Fruit fly (Drosophila melanogaster): ENCODE results near the gene CG15418.

CG15418 gene

dm6 chr2L:3600847-3601246, 20.7 kb downstream of the CG15418 start:
- no peak for TF ChIP-seq insv (optimal IDR thresholded peaks at IDR 0.05)
- no peak for TF ChIP-seq psq (optimal IDR thresholded peaks at IDR 0.05)
- no peak for TF ChIP-seq ttk (optimal IDR thresholded peaks at IDR 0.05)
- TF ChIP-seq h (optimal IDR thresholded peaks at IDR 0.05): no peak
- no peak for TF ChIP-seq Myc (optimal IDR thresholded peaks at IDR 0.05)
- TF ChIP-seq Sin3A (optimal IDR thresholded peaks at IDR 0.05): no peak

dm6 chr2L:3598485-3598884, 23.0 kb downstream of the CG15418 start:
- TF ChIP-seq psq (optimal IDR thresholded peaks at IDR 0.05) (no peak), insv (optimal IDR thresholded peaks at IDR 0.05) (no peak), h (optimal IDR thresholded peaks at IDR 0.05) (no peak), Myc (optimal IDR thresholded peaks at IDR 0.05) (no peak), Sin3A (optimal IDR thresholded peaks at IDR 0.05) (no peak)

- TF ChIP-seq Sin3A (optimal IDR thresholded peaks at IDR 0.05) (no peak), ttk (optimal IDR thresholded peaks at IDR 0.05) (no peak), h (optimal IDR thresholded peaks at IDR 0.05) (no peak), insv (optimal IDR thresholded peaks at IDR 0.05) (no peak), Myc (optimal IDR thresholded peaks at IDR 0.05) (no peak), psq (optimal IDR thresholded peaks at IDR 0.05) (no peak)
These were observed 24.4 kb downstream of the CG15418 start for dm6 chr2L:3597126-3597525.

dm6 chr2L:3594629-3595028, 26.9 kb downstream of the CG15418 start:
- TF ChIP-seq h (optimal IDR thresholded peaks at IDR 0.05) (no peak), insv (optimal IDR thresholded peaks at IDR 0.05) (no peak), Sin3A (optimal IDR thresholded peaks at IDR 0.05) (no peak), ttk (optimal IDR thresholded peaks at IDR 0.05) (no peak), psq (optimal IDR thresholded peaks at IDR 0.05) (no peak), Myc (optimal IDR thresholded peaks at IDR 0.05) (no peak)

- no peak for TF ChIP-seq Myc (optimal IDR thresholded peaks at IDR 0.05)
- TF ChIP-seq psq (optimal IDR thresholded peaks at IDR 0.05): no peak
- no peak for TF ChIP-seq insv (optimal IDR thresholded peaks at IDR 0.05)
- no peak for TF ChIP-seq ttk (optimal IDR thresholded peaks at IDR 0.05)
- TF ChIP-seq h (optimal IDR thresholded peaks at IDR 0.05): no peak
- no peak for TF ChIP-seq Sin3A (optimal IDR thresholded peaks at IDR 0.05)
These were observed 27.5 kb downstream of the CG15418 start for dm6 chr2L:3594000-3594399.

dm6 chr2L:3590797-3591196, 30.7 kb downstream of the CG15418 start:
- TF ChIP-seq Sin3A (optimal IDR thresholded peaks at IDR 0.05) (no peak), h (optimal IDR thresholded peaks at IDR 0.05) (no peak), psq (optimal IDR thresholded peaks at IDR 0.05) (no peak), insv (optimal IDR thresholded peaks at IDR 0.05) (no peak), Myc (optimal IDR thresholded peaks at IDR 0.05) (no peak), ttk (optimal IDR thresholded peaks at IDR 0.05) (no peak)

- TF ChIP-seq Myc (optimal IDR thresholded peaks at IDR 0.05) (no peak), ttk (optimal IDR thresholded peaks at IDR 0.05) (no peak), Sin3A (optimal IDR thresholded peaks at IDR 0.05) (no peak), h (optimal IDR thresholded peaks at IDR 0.05) (no peak), insv (optimal IDR thresholded peaks at IDR 0.05) (no peak), psq (optimal IDR thresholded peaks at IDR 0.05) (no peak)
These were observed 32.7 kb downstream of the CG15418 start for dm6 chr2L:3588841-3589240.

dm6 chr2L:3587907-3588733, 33.4 kb downstream of the CG15418 start:
- TF ChIP-seq Myc (optimal IDR thresholded peaks at IDR 0.05): no peak
- TF ChIP-seq psq (optimal IDR thresholded peaks at IDR 0.05): no peak
- TF ChIP-seq ttk (optimal IDR thresholded peaks at IDR 0.05): no peak
- no peak for TF ChIP-seq h (optimal IDR thresholded peaks at IDR 0.05)
- TF ChIP-seq insv (optimal IDR thresholded peaks at IDR 0.05): no peak
- no peak for TF ChIP-seq Sin3A (optimal IDR thresholded peaks at IDR 0.05)

- TF ChIP-seq insv (optimal IDR thresholded peaks at IDR 0.05): no peak
- TF ChIP-seq h (optimal IDR thresholded peaks at IDR 0.05): no peak
- no peak for TF ChIP-seq ttk (optimal IDR thresholded peaks at IDR 0.05)
- TF ChIP-seq Sin3A (optimal IDR thresholded peaks at IDR 0.05): no peak
- no peak for TF ChIP-seq psq (optimal IDR thresholded peaks at IDR 0.05)
- TF ChIP-seq Myc (optimal IDR thresholded peaks at IDR 0.05): no peak
These were observed 34.2 kb downstream of the CG15418 start for dm6 chr2L:3587286-3587685.

- TF ChIP-seq Myc (optimal IDR thresholded peaks at IDR 0.05) (no peak), psq (optimal IDR thresholded peaks at IDR 0.05) (no peak), h (optimal IDR thresholded peaks at IDR 0.05) (no peak), insv (optimal IDR thresholded peaks at IDR 0.05) (no peak), ttk (optimal IDR thresholded peaks at IDR 0.05) (no peak), Sin3A (optimal IDR thresholded peaks at IDR 0.05) (no peak)
These were observed 36.2 kb downstream of the CG15418 start for dm6 chr2L:3585318-3585717.

dm6 chr2L:3584296-3584671, 37.2 kb downstream of the CG15418 start:
- TF ChIP-seq h (optimal IDR thresholded peaks at IDR 0.05): no peak
- TF ChIP-seq ttk (optimal IDR thresholded peaks at IDR 0.05): no peak
- no peak for TF ChIP-seq psq (optimal IDR thresholded peaks at IDR 0.05)
- TF ChIP-seq insv (optimal IDR thresholded peaks at IDR 0.05): no peak
- TF ChIP-seq Sin3A (optimal IDR thresholded peaks at IDR 0.05): no peak
- no peak for TF ChIP-seq Myc (optimal IDR thresholded peaks at IDR 0.05)

- TF ChIP-seq insv (optimal IDR thresholded peaks at IDR 0.05) (no peak), ttk (optimal IDR thresholded peaks at IDR 0.05) (no peak), h (optimal IDR thresholded peaks at IDR 0.05) (no peak), psq (optimal IDR thresholded peaks at IDR 0.05) (no peak)
These were observed 37.9 kb downstream of the CG15418 start for dm6 chr2L:3583405-3584295.

Data from Kc167 (cell line).